Worm (Caenorhabditis elegans): ENCODE measurements around the gene prp-19.

- TF ChIP-seq ttx-3 (tag; optimal IDR thresholded peaks at IDR 0.05) (no peak), pha-4 (tag; optimal IDR thresholded peaks at IDR 0.05) (no peak), sdc-2 (tag; optimal IDR thresholded peaks at IDR 0.05) (no peak), sox-4 (tag; optimal IDR thresholded peaks at IDR 0.05) (no peak), dve-1 (tag; optimal IDR thresholded peaks at IDR 0.05) (no peak)
Measured at ce11 chrIII:5137685-5138084, 34.2 kb downstream of the prp-19 start.

All from whole organism, late embryonic.